Worm (Caenorhabditis elegans): Measurements from ENCODE around the gene R10H10.3.

Gene R10H10.3

ce11 chrIV:10380626-10381025 lies 7.7 kb upstream of the R10H10.3 start (continued):
- no peak for TF ChIP-seq fkh-4 (tag; optimal IDR thresholded peaks at IDR 0.05; ENCODE audit: borderline replicate concordance)
- TF ChIP-seq mdl-1 (tag; optimal IDR thresholded peaks at IDR 0.05) = peak in 1 of 2 experiments; percentile 65
- TF ChIP-seq lin-14 (GFP tag; optimal IDR thresholded peaks at IDR 0.05) = peak; percentile 85
- peak; percentile 46 for TF ChIP-seq nhr-19 (GFP tag; conservative IDR thresholded peaks at IDR 0.05)
- peak; percentile 61 for TF ChIP-seq snu-23 (GFP tag; optimal IDR thresholded peaks at IDR 0.05)

- TF ChIP-seq aly-2 (tag; optimal IDR thresholded peaks at IDR 0.05) (peak; percentile 5), ceh-90 (tag; optimal IDR thresholded peaks at IDR 0.05) (peak; percentile 14), zip-4 (GFP tag; optimal IDR thresholded peaks at IDR 0.05) (no peak), efl-1 (optimal IDR thresholded peaks at IDR 0.05) (no peak), efl-1 (GFP tag; optimal IDR thresholded peaks at IDR 0.05 in 1 of 2) (peak in 1 of 2 experiments; percentile 81)
These were observed 7.3 kb upstream of the R10H10.3 start for ce11 chrIV:10381035-10381434.

- TF ChIP-seq isw-1 (GFP tag; IDR thresholded peaks at IDR 0.05) (no peak), nhr-237 (tag; optimal IDR thresholded peaks at IDR 0.05) (no peak), pqm-1 (tag; optimal IDR thresholded peaks at IDR 0.05) (no peak), lin-35 (GFP tag; optimal IDR thresholded peaks at IDR 0.05) (no peak), hlh-4 (tag; optimal IDR thresholded peaks at IDR 0.05) (no peak), C04F5.9 (tag; optimal IDR thresholded peaks at IDR 0.05) (no peak), C16A3.4 (tag; optimal IDR thresholded peaks at IDR 0.05) (no peak)
These were observed 5.4 kb upstream of the R10H10.3 start for ce11 chrIV:10382894-10383293.

ce11 chrIV:10387113-10387512 lies 1.2 kb upstream of the R10H10.3 start, which contains the start of gene nfu-1:
TSS of gene nfu-1 (plus strand) at chrIV:10387413.
- TF ChIP-seq aly-2 (tag; optimal IDR thresholded peaks at IDR 0.05) (peak; percentile 27), blmp-1 (tag; optimal IDR thresholded peaks at IDR 0.05) (no peak), ets-5 (GFP tag; IDR thresholded peaks at IDR 0.05) (no peak), dsc-1 (tag; optimal IDR thresholded peaks at IDR 0.05) (no peak), swsn-7 (tag; optimal IDR thresholded peaks at IDR 0.05) (no peak), mab-9 (GFP tag; IDR thresholded peaks at IDR 0.05) (no peak)

- TF ChIP-seq ceh-82 (tag; optimal IDR thresholded peaks at IDR 0.05) (no peak), lin-14 (GFP tag; optimal IDR thresholded peaks at IDR 0.05) (no peak), unc-86 (tag; optimal IDR thresholded peaks at IDR 0.05) (no peak), mdl-1 (tag; optimal IDR thresholded peaks at IDR 0.05) (no peak), elt-3 (tag; optimal IDR thresholded peaks at IDR 0.05) (no peak), F16B12.6 (tag; optimal IDR thresholded peaks at IDR 0.05) (no peak), tbx-2 (tag; optimal IDR thresholded peaks at IDR 0.05) (no peak), nhr-12 (tag; optimal IDR thresholded peaks at IDR 0.05) (no peak), alr-1 (tag; optimal IDR thresholded peaks at IDR 0.05; ENCODE audit: borderline replicate concordance) (no peak), unc-62 (GFP tag; optimal IDR thresholded peaks at IDR 0.05) (no peak), lin-15B (tag; optimal IDR thresholded peaks at IDR 0.05) (no peak), ztf-4 (tag; optimal IDR thresholded peaks at IDR 0.05) (no peak), ceh-8 (GFP tag; optimal IDR thresholded peaks at IDR 0.05) (no peak), hlh-17 (GFP tag; optimal IDR thresholded peaks at IDR 0.05; ENCODE audit: borderline replicate concordance) (no peak)
These were observed 3.5 kb downstream of the R10H10.3 start, which contains the start of gene spe-26 for ce11 chrIV:10391827-10392226. TSS of gene spe-26 (minus strand) at chrIV:10391927.

- TF ChIP-seq lin-35 (GFP tag; optimal IDR thresholded peaks at IDR 0.05) (no peak), zip-4 (GFP tag; optimal IDR thresholded peaks at IDR 0.05) (no peak)
These were observed 6.6 kb downstream of the R10H10.3 start, which contains the start of gene R10H10.4 for ce11 chrIV:10394858-10395257. TSS of gene R10H10.4 (minus strand) at chrIV:10394958.
